Fruit fly (Drosophila melanogaster): Measurements from ENCODE around the gene CG13284.
A peak's percentile ranks its signal among the peaks of the same experiment; 100 is the strongest.

Gene CG13284

DNA sequence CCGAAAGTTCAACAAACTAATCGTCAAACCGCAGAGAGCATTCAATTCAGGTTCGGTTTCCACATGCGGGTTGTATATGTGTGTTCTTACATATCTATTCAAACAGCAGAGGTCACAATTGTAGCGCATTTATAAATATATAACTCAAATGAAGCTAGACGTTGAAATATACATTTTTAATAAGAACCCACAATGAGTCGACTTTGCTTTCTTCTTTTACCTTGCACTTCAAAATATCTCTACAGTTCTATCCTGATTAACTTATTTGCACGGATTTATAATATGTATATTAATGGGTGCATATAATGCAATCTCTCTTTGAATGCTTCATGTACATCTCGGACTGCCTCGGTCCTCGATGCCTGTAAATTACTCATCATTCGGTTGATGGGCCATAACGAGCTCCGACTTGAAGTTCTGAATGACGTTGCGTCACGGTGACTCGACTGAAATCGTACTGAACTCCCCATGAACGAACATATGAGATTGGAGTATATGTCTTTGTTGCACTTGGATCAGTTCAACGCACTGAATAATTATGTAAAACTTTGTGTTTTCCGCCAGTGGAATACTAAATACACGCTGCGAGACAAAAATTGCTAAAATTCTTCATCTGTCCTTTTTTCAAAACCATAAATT, 30.1 kb downstream of the CG13284 start (continued):
- TF ChIP-seq Drgx (GFP tag; IDR thresholded peaks at IDR 0.05) (peak; percentile 31; the same call in 1 of the 2 replicates), fd102C (GFP tag; optimal IDR thresholded peaks at IDR 0.05) (no peak), pnt (GFP tag; optimal IDR thresholded peaks at IDR 0.05) (no peak), kah (GFP tag; optimal IDR thresholded peaks at IDR 0.05) (no peak), Doc3 (GFP tag; IDR thresholded peaks at IDR 0.05; ENCODE audit: partially characterized antibody) (no peak), CG11456 (GFP tag; IDR thresholded peaks at IDR 0.05) (no peak), CG8281 (tag; optimal IDR thresholded peaks at IDR 0.05) (no peak), CG9437 (GFP tag; optimal IDR thresholded peaks at IDR 0.05) (peak; percentile 21), CG12219 (GFP tag; optimal IDR thresholded peaks at IDR 0.05) (peak; percentile 25), CG9876 (GFP tag; optimal IDR thresholded peaks at IDR 0.05) (no peak), ATbp (GFP tag; optimal IDR thresholded peaks at IDR 0.05) (peak; percentile 46), chm (GFP tag; IDR thresholded peaks at IDR 0.05) (no peak), CG31365 (tag; optimal IDR thresholded peaks at IDR 0.05) (no peak), CG7786 (GFP tag; optimal IDR thresholded peaks at IDR 0.05) (no peak), Stat92E (GFP tag; optimal IDR thresholded peaks at IDR 0.05) (peak in 1 of 3 experiments; percentile 5), CG32532 (GFP tag; IDR thresholded peaks at IDR 0.05) (no peak), nom (GFP tag; optimal IDR thresholded peaks at IDR 0.05) (peak; percentile 42), CG7963 (GFP tag; IDR thresholded peaks at IDR 0.05; ENCODE audit: partially characterized antibody) (no peak), z (GFP tag; IDR thresholded peaks at IDR 0.05) (no peak), btn (GFP tag; optimal IDR thresholded peaks at IDR 0.05) (no peak), CG12071 (GFP tag; optimal IDR thresholded peaks at IDR 0.05) (no peak), slbo (GFP tag; IDR thresholded peaks at IDR 0.05) (no peak), CG9817 (tag; optimal IDR thresholded peaks at IDR 0.05) (no peak), CG10979 (tag; optimal IDR thresholded peaks at IDR 0.05) (peak; percentile 62)

DNA sequence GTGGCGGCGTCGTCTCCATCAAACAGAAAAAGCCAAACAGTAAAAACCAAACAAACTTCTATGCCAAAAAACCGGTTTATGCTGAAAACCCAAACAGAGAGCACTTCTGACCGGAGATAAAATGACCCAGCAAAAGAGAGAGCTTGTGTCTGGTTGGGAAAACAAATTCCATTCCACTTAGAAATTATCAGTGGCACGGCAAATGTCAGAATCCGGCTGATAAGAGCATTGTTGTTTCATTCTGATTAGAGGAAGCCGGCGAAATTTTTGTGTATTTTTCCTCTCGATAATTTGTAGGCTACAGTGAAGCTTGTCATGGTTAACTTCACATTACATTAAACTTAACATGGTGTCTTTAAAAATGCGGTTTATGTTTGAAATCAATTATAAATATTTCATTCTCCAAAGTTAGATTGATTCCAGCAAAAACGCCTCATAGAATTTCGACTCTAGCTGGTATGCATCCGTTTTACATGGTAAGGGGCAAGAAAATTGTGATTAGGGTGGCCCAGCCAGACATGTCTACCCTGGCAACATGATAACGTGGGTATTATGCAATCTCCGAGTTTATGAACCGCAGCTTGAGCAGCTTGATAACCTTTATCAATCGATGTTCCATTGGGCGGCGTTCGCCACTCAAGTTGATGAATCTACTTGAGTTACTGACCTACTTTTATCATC, 31.0 kb downstream of the CG13284 start:
- TF ChIP-seq CG2202 (tag; optimal IDR thresholded peaks at IDR 0.05) (no peak), CG31224 (GFP tag; IDR thresholded peaks at IDR 0.05) (no peak), NFAT (GFP tag; IDR thresholded peaks at IDR 0.05) (peak; percentile 32; the same call in 1 of the 2 replicates), CG12299 (tag; optimal IDR thresholded peaks at IDR 0.05) (no peak), CG11456 (GFP tag; IDR thresholded peaks at IDR 0.05) (no peak), Neu2 (GFP tag; optimal IDR thresholded peaks at IDR 0.05; ENCODE audit: borderline replicate concordance) (no peak), en (GFP tag; optimal IDR thresholded peaks at IDR 0.05) (no peak), CG12219 (GFP tag; optimal IDR thresholded peaks at IDR 0.05) (no peak), her (GFP tag; optimal IDR thresholded peaks at IDR 0.05) (peak; percentile 13), Abd-B (GFP tag; optimal IDR thresholded peaks at IDR 0.05) (no peak), ci (GFP tag; IDR thresholded peaks at IDR 0.05) (peak; percentile 33; the same call in 1 of the 3 replicates), prd (optimal IDR thresholded peaks at IDR 0.05) (no peak), prd (GFP tag; IDR thresholded peaks at IDR 0.05) (0 out of 3 replicates have a peak, but pooled peaks have one; percentile 9), pan (optimal IDR thresholded peaks at IDR 0.05) (no peak), pan (GFP tag; optimal IDR thresholded peaks at IDR 0.05 in 1 of 2, IDR thresholded peaks at IDR 0.05 in 1 of 2) (no peak), unc-4 (GFP tag; IDR thresholded peaks at IDR 0.05; ENCODE audit: partially characterized antibody) (no peak), zen (tag; optimal IDR thresholded peaks at IDR 0.05) (peak; percentile 15), ranshi (GFP tag; IDR thresholded peaks at IDR 0.05) (peak; percentile 13; the same call in 1 of the 2 replicates), Sox100B (GFP tag; optimal IDR thresholded peaks at IDR 0.05) (no peak), caup (GFP tag; optimal IDR thresholded peaks at IDR 0.05; ENCODE audit: severe bottlenecking) (peak; percentile 9), HHEX (GFP tag; optimal IDR thresholded peaks at IDR 0.05) (no peak), CG1792 (GFP tag; optimal IDR thresholded peaks at IDR 0.05) (peak; percentile 8), dmrt99B (tag; optimal IDR thresholded peaks at IDR 0.05) (peak; percentile 6), aop (GFP tag; IDR thresholded peaks at IDR 0.05) (no peak), fd64A (GFP tag; optimal IDR thresholded peaks at IDR 0.05) (no peak), esg (GFP tag; conservative IDR thresholded peaks at IDR 0.05) (no peak)
